Worm (Caenorhabditis elegans) whole organism, late embryonic: ENCODE data around the gene C44B7.5.
A peak's percentile ranks its signal among the peaks of the same experiment; 100 is the strongest.

ENCODE experiments used
- ceh-24 ChIP-seq: sonication (generic microtip); optimal IDR thresholded peaks from 2 replicates; lab custom pipeline; 2016; ENCODE audit warnings: mild to moderate bottlenecking, missing genetic modification characterization, missing compliant biosample characterization
- ceh-30 ChIP-seq: fragments of 150-350 bp; optimal IDR thresholded peaks from 2 replicates; lab custom pipeline; 2014; ENCODE audit warnings: missing biosample characterization, missing genetic modification characterization
- ceh-34 ChIP-seq: sonication (generic microtip); optimal IDR thresholded peaks from 2 replicates; lab custom pipeline; 2016; ENCODE audit warnings: mild to moderate bottlenecking, missing genetic modification characterization, missing compliant biosample characterization
- elt-2 ChIP-seq: sonication (generic microtip); optimal IDR thresholded peaks from 2 replicates; lab custom pipeline; 2016; ENCODE audit warnings: missing genetic modification reagents, missing genetic modification characterization, missing compliant biosample characterization
- ets-4 ChIP-seq: sonication (generic microtip); optimal IDR thresholded peaks from 2 replicates; lab custom pipeline; 2016; ENCODE audit warnings: missing genetic modification characterization, missing compliant biosample characterization
- mec-3 ChIP-seq: sonication (generic microtip); optimal IDR thresholded peaks from 2 replicates; lab custom pipeline; 2016; ENCODE audit warnings: borderline replicate concordance, missing genetic modification characterization, missing compliant biosample characterization
- nfya-1 ChIP-seq: sonication (generic microtip); optimal IDR thresholded peaks from 2 replicates; lab custom pipeline; 2017; ENCODE audit warnings: missing genetic modification characterization, mild to moderate bottlenecking, missing compliant biosample characterization, antibody characterized with exemption, moderate library complexity
- pag-3 ChIP-seq: sonication (generic microtip); optimal IDR thresholded peaks from 2 replicates; lab custom pipeline; 2016; ENCODE audit warnings: missing compliant biosample characterization, missing genetic modification characterization, borderline replicate concordance
- pha-4 ChIP-seq: fragments of 150-350 bp; optimal IDR thresholded peaks from 2 replicates; lab custom pipeline; 2018; ENCODE audit warnings: missing biosample characterization, missing genetic modification reagents, missing genetic modification characterization
- pqm-1 ChIP-seq: sonication (generic microtip); optimal IDR thresholded peaks from 2 replicates; lab custom pipeline; 2016; ENCODE audit warnings: missing genetic modification characterization, missing compliant biosample characterization
- ref-2 ChIP-seq: sonication (generic microtip); optimal IDR thresholded peaks from 2 replicates; lab custom pipeline; 2016; ENCODE audit warnings: missing genetic modification characterization, missing compliant biosample characterization
- sox-4 ChIP-seq: sonication (generic microtip); optimal IDR thresholded peaks from 2 replicates; lab custom pipeline; 2017; ENCODE audit warnings: mild to moderate bottlenecking, missing genetic modification characterization, inconsistent platforms, missing compliant biosample characterization

DNA sequence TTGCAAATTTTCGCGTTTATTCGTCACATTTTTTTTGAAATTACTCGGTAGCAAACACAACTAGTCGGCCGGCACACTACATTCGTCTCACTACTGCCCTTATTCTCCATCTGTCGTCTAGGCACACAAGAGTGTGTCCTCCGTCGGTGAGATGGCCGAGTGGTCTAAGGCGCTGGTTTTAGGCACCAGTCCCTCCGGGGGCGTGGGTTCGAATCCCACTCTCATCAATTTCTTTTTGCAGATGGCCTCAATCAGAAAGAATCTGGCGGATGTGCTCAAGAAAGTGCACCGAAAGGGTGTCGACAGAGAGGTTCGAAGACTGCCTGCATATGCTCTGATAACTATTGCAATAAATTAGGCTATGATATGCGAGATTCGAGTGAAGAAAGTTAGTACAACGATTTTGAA, 19.3 kb downstream of the C44B7.5 start:
- TF ChIP-seq ref-2, result peak; percentile 84
- TF ChIP-seq ceh-30 (tag; lab: Kevin White, UChicago), result no peak
- peak; percentile 75 for TF ChIP-seq ceh-34 (tag; lab: Kevin White, UChicago)
- TF ChIP-seq sox-4 (tag; lab: Kevin White, UChicago), result peak; percentile 76
- TF ChIP-seq ceh-24 (tag; lab: Kevin White, UChicago), result peak; percentile 29
- TF ChIP-seq ets-4 (tag; lab: Kevin White, UChicago), result peak; percentile 4
- TF ChIP-seq nfya-1 (tag; lab: Kevin White, UChicago), result peak; percentile 64
- TF ChIP-seq pag-3 (tag; lab: Kevin White, UChicago), result no peak
- TF ChIP-seq pha-4 (tag; lab: Kevin White, UChicago), result no peak
- TF ChIP-seq elt-2, result peak; percentile 92
- TF ChIP-seq pqm-1 (tag; lab: Kevin White, UChicago), result no peak
- no peak for TF ChIP-seq mec-3 (tag; lab: Kevin White, UChicago)
